Worm (Caenorhabditis elegans): ENCODE measurements around the gene T14G11.1.

- no peak for TF ChIP-seq ztf-29 (GFP tag; IDR thresholded peaks at IDR 0.05)
- no peak for TF ChIP-seq flt-1 (GFP tag; IDR thresholded peaks at IDR 0.05)
- no peak for TF ChIP-seq klf-2 (GFP tag; conservative IDR thresholded peaks at IDR 0.05)
- no peak for TF ChIP-seq med-1 (GFP tag; optimal IDR thresholded peaks at IDR 0.05; ENCODE audit: insufficient read depth)
- TF ChIP-seq T22C8.4 (GFP tag; IDR thresholded peaks at IDR 0.05) = no peak
- TF ChIP-seq ztf-23 (GFP tag; IDR thresholded peaks at IDR 0.05) = no peak
- no peak for TF ChIP-seq tab-1 (GFP tag; IDR thresholded peaks at IDR 0.05)
- no peak for TF ChIP-seq cog-1 (tag; optimal IDR thresholded peaks at IDR 0.05)
Measured at ce11 chrX:2729857-2730256, 41.1 kb downstream of the T14G11.1 start.
